Worm (Caenorhabditis elegans): ENCODE results near the gene C14H10.3.
A peak's percentile ranks its signal among the peaks of the same experiment; 100 is the strongest.

C14H10.3 gene

DNA sequence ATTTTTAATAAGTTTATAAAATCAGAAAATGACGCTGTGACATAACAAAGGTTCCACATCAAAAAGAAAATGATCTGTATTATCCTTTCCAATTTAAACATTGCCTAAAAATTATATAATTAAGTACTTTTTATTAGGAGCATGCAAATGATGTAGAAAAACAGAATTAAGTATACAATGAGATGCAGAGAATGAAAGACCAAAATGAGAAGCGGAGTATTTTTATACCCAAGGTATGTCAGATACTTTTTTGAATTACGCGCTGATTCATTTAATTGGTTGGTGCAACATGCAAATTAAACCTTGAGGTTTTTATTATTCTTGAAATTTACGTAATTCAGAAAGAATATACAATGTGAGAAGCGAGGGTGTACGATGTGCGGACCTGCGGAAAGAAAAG is 32.1 kb upstream of the C14H10.3 start, which contains the start of gene C32A9.1:
TSS of gene C32A9.1 (minus strand) at position 101 of the 400 bp plus-strand sequence.
- TF ChIP-seq odd-2 (tag; optimal IDR thresholded peaks at IDR 0.05) (no peak), C08G9.2 (tag; optimal IDR thresholded peaks at IDR 0.05) (no peak), rnt-1 (tag; optimal IDR thresholded peaks at IDR 0.05) (no peak), mec-3 (tag; optimal IDR thresholded peaks at IDR 0.05; ENCODE audit: borderline replicate concordance) (no peak), sox-4 (tag; optimal IDR thresholded peaks at IDR 0.05) (no peak), T23F11.4 (GFP tag; optimal IDR thresholded peaks at IDR 0.05) (no peak), ceh-24 (tag; optimal IDR thresholded peaks at IDR 0.05) (no peak), K02D7.2 (tag; optimal IDR thresholded peaks at IDR 0.05) (no peak), C38D4.7 (GFP tag; optimal IDR thresholded peaks at IDR 0.05) (no peak), nhr-232 (tag; optimal IDR thresholded peaks at IDR 0.05) (no peak)

DNA sequence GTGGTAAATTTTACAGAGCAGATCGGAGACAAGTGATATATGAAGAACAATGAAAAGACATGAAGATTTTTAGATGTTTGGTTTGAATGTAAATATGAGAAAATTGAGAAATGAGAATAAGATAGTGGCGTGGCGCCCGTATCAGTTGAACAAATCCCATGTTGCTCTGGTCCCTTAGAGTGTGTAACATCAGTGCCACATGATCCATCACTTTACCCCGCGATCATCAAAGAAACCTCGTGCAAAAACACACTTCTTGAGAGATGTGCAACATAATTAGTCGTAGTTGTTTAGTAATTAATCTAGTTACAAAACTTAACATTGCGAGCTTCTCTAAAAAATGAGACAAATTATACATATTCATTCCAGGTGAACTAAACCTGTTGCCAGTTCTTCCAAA is 26.1 kb upstream of the C14H10.3 start:
- TF ChIP-seq hlh-30 (tag; optimal IDR thresholded peaks at IDR 0.05; ENCODE audit: insufficient read depth): peak; percentile 2
- no peak for TF ChIP-seq syd-9 (tag; optimal IDR thresholded peaks at IDR 0.05)

DNA sequence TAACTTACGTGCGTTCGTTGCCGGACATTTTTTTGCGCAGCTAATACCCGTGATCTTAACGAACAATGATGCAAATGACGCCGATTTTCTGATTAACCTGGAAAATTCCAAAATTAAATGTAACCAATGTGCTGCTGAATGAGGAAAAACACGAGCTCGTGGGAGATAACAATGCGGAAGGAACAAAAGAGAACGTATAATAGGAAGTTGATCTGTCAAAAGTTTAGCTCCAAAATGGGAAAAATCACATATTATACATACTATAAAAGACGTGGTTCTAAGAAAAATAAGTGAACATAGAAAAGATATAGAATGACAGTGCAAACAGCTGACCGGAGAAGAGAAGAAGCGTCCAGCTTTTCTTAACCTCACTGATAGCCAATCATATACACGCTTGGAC is 24.8 kb upstream of the C14H10.3 start, which contains the start of gene C14H10.2:
TSS of gene C14H10.2 (minus strand) at position 101 of the 400 bp plus-strand sequence.
- no peak for TF ChIP-seq pax-1 (tag; optimal IDR thresholded peaks at IDR 0.05)
- no peak for TF ChIP-seq hlh-15 (tag; optimal IDR thresholded peaks at IDR 0.05)
- TF ChIP-seq odd-2 (tag; optimal IDR thresholded peaks at IDR 0.05): no peak
- TF ChIP-seq ceh-9 (tag; optimal IDR thresholded peaks at IDR 0.05): no peak
- TF ChIP-seq ztf-16 (tag; optimal IDR thresholded peaks at IDR 0.05): no peak
- no peak for TF ChIP-seq nhr-232 (tag; optimal IDR thresholded peaks at IDR 0.05)
- TF ChIP-seq lin-11 (tag; optimal IDR thresholded peaks at IDR 0.05): no peak
- no peak for TF ChIP-seq unc-86 (tag; optimal IDR thresholded peaks at IDR 0.05)
- no peak for TF ChIP-seq ceh-6 (GFP tag; optimal IDR thresholded peaks at IDR 0.05)
- TF ChIP-seq hlh-30 (tag; optimal IDR thresholded peaks at IDR 0.05; ENCODE audit: insufficient read depth): no peak
- no peak for TF ChIP-seq pat-9 (tag; optimal IDR thresholded peaks at IDR 0.05)

DNA sequence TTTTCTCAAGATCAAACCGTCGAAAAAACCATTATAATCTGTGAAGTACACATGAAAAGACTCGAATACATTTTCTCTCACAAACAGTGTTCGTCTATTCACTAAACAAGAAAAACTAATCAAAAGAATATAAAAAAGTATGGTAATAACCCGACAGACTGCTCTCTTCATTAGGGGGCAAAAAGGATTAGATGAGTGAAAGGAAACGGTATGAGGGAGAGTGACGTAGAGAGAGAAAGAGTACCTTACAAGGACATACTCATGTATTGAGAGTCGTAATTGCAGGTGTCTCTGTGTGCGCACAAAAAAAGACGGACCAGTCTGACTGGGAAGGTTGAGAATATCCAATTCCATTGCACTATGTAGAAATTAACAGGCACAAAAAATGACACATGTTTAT is 21.7 kb upstream of the C14H10.3 start:
- TF ChIP-seq ceh-34 (tag; optimal IDR thresholded peaks at IDR 0.05) (no peak), ceh-2 (tag; optimal IDR thresholded peaks at IDR 0.05) (no peak), T23F11.4 (GFP tag; optimal IDR thresholded peaks at IDR 0.05) (no peak), ama-1 (optimal IDR thresholded peaks at IDR 0.05) (no peak), tbx-2 (tag; optimal IDR thresholded peaks at IDR 0.05) (no peak), sdc-2 (tag; optimal IDR thresholded peaks at IDR 0.05) (no peak), fkh-6 (tag; optimal IDR thresholded peaks at IDR 0.05) (no peak), pros-1 (tag; optimal IDR thresholded peaks at IDR 0.05) (no peak), unc-86 (tag; optimal IDR thresholded peaks at IDR 0.05) (no peak), nhr-232 (tag; optimal IDR thresholded peaks at IDR 0.05) (no peak), nfya-1 (tag; optimal IDR thresholded peaks at IDR 0.05) (no peak), pag-3 (tag; optimal IDR thresholded peaks at IDR 0.05; ENCODE audit: borderline replicate concordance) (no peak), elt-4 (tag; optimal IDR thresholded peaks at IDR 0.05) (no peak), ets-4 (tag; optimal IDR thresholded peaks at IDR 0.05) (no peak)

DNA sequence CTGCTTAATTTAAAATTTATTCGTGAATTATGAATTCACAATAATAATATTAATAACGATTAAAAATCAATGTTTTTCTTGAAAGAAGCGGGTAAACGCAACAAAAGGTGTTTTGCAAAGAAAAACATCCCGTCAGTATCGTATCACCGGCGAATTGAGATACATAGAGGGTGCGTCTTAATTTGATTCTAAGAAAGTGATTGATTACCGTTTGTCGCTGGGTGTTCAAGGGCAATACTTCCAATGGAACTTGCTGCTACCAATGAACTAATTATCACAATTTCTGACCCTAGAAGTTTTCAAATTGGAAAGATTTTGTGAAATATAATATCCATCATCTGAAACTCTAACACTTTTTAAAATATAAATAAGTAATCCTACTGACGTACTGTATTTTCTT is 17.7 kb upstream of the C14H10.3 start:
- TF ChIP-seq ama-1 (optimal IDR thresholded peaks at IDR 0.05) (no peak), ceh-19 (GFP tag; optimal IDR thresholded peaks at IDR 0.05) (no peak), ceh-48 (tag; optimal IDR thresholded peaks at IDR 0.05) (no peak), odd-2 (tag; optimal IDR thresholded peaks at IDR 0.05) (no peak), C38D4.7 (GFP tag; optimal IDR thresholded peaks at IDR 0.05) (no peak), unc-3 (GFP tag; conservative IDR thresholded peaks at IDR 0.05) (no peak), unc-3 (tag; optimal IDR thresholded peaks at IDR 0.05) (no peak), dmd-4 (tag; optimal IDR thresholded peaks at IDR 0.05; ENCODE audit: borderline replicate concordance) (no peak), syd-9 (tag; optimal IDR thresholded peaks at IDR 0.05) (no peak), sox-2 (GFP tag; IDR thresholded peaks at IDR 0.05) (no peak), pqm-1 (tag; optimal IDR thresholded peaks at IDR 0.05) (no peak), unc-42 (tag; optimal IDR thresholded peaks at IDR 0.05) (no peak), mec-3 (tag; optimal IDR thresholded peaks at IDR 0.05; ENCODE audit: borderline replicate concordance) (no peak), unc-86 (tag; optimal IDR thresholded peaks at IDR 0.05) (no peak), gmeb-2 (tag; optimal IDR thresholded peaks at IDR 0.05) (no peak), ceh-6 (GFP tag; optimal IDR thresholded peaks at IDR 0.05) (no peak), hlh-13 (GFP tag; optimal IDR thresholded peaks at IDR 0.05) (no peak), ceh-22 (tag; optimal IDR thresholded peaks at IDR 0.05) (no peak), ahr-1 (tag; optimal IDR thresholded peaks at IDR 0.05) (no peak), nfya-1 (tag; optimal IDR thresholded peaks at IDR 0.05) (no peak)

Measured in whole organism, late embryonic.